Worm (Caenorhabditis elegans) whole organism, young adult: ENCODE data around the gene faah-3.

Experiments used
- B0035.1 ChIP-seq: sonication (generic microtip); optimal IDR thresholded peaks from 2 replicates; lab custom pipeline; 2016; ENCODE audit warnings: missing genetic modification characterization, mild to moderate bottlenecking, missing compliant biosample characterization, missing genotype, missing genetic modification reagents
- D2030.7 ChIP-seq: fragments of 200-800 bp; sonication (Bioruptor generic); IDR thresholded peaks from 2 replicates; pipeline ENCODE4 v1.3.6; 2022; ENCODE audit warnings: missing genetic modification reagents, missing genetic modification characterization, missing compliant biosample characterization
- F10E7.11 ChIP-seq: sonication (generic microtip); optimal IDR thresholded peaks from 2 replicates; lab custom pipeline; 2017; ENCODE audit warnings: mild to moderate bottlenecking, missing genetic modification characterization, moderate library complexity, missing compliant biosample characterization
- F33H1.4 ChIP-seq: fragments of 200-800 bp; sonication (Bioruptor generic); IDR thresholded peaks from 2 replicates; pipeline ENCODE4 v1.3.6; 2022; ENCODE audit warnings: missing genetic modification reagents, missing genetic modification characterization, missing compliant biosample characterization
- F52B5.7 ChIP-seq: sonication (generic microtip); optimal IDR thresholded peaks from 2 replicates; lab custom pipeline; 2016; ENCODE audit warnings: mild to moderate bottlenecking, missing genetic modification characterization, missing compliant biosample characterization
- atf-7 ChIP-seq: sonication (generic microtip); optimal IDR thresholded peaks from 2 replicates; lab custom pipeline; 2017; ENCODE audit warnings: mild to moderate bottlenecking, missing genetic modification characterization, missing compliant biosample characterization
- attf-6 ChIP-seq: fragments of 200-800 bp; sonication (Bioruptor generic); IDR thresholded peaks from 2 replicates; pipeline ENCODE4 v1.3.6; 2022; ENCODE audit warnings: missing genetic modification reagents, missing genetic modification characterization, missing compliant biosample characterization
- bed-1 ChIP-seq: fragments of 200-800 bp; sonication (Bioruptor generic); IDR thresholded peaks from 2 replicates; pipeline ENCODE4 v1.3.6; 2022; ENCODE audit warnings: missing genetic modification reagents, missing genetic modification characterization, missing compliant biosample characterization
- bed-2 ChIP-seq: fragments of 200-800 bp; sonication (Bioruptor generic); IDR thresholded peaks from 2 replicates; pipeline ENCODE4 v1.3.6; 2022; ENCODE audit warnings: missing genetic modification reagents, missing genetic modification characterization, missing compliant biosample characterization
- cebp-1 ChIP-seq, 2 experiments: fragments of 200-800 bp in 1 of 2; sonication (Bioruptor generic) in 1 of 2; sonication (generic microtip) in 1 of 2; IDR thresholded peaks in 1 of 2; optimal IDR thresholded peaks in 1 of 2; 2 replicates each; pipeline versions ENCODE4 v1.3.6 to Lab custom; 2017 to 2022; ENCODE audit warnings: missing compliant biosample characterization in 2 of 2, missing genetic modification characterization in 2 of 2, mild to moderate bottlenecking in 1 of 2, missing genetic modification reagents in 1 of 2, moderate library complexity in 1 of 2
- cebp-2 ChIP-seq: fragments of 200-800 bp; sonication (Bioruptor generic); IDR thresholded peaks from 2 replicates; pipeline ENCODE4 v1.3.6; 2022; ENCODE audit warnings: missing genetic modification characterization, missing compliant biosample characterization
- ceh-40 ChIP-seq: fragments of 200-800 bp; sonication (Bioruptor generic); IDR thresholded peaks from 2 replicates; pipeline ENCODE4 v1.3.6; 2022; ENCODE audit warnings: missing genetic modification characterization, missing compliant biosample characterization
- ceh-91 ChIP-seq: fragments of 200-800 bp; sonication (Bioruptor generic); IDR thresholded peaks from 2 replicates; pipeline ENCODE4 v1.3.6; 2022; ENCODE audit warnings: missing genetic modification reagents, missing genetic modification characterization, missing compliant biosample characterization
- efl-1 ChIP-seq: fragments of 150-350 bp; optimal IDR thresholded peaks from 2 replicates; lab custom pipeline; 2014; ENCODE audit warnings: missing biosample characterization, missing genetic modification reagents, missing genetic modification characterization
- ekl-4 ChIP-seq: fragments of 200-800 bp; sonication (Bioruptor generic); IDR thresholded peaks from 2 replicates; pipeline ENCODE4 v1.3.6; 2022; ENCODE audit warnings: missing genetic modification reagents, missing genetic modification characterization, missing compliant biosample characterization
- gei-17 ChIP-seq: fragments of 200-800 bp; sonication (Bioruptor generic); optimal IDR thresholded peaks from 2 replicates; lab custom pipeline; 2018; ENCODE audit warnings: mild to moderate bottlenecking, missing genetic modification characterization, missing compliant biosample characterization
- hlh-12 ChIP-seq: sonication (generic microtip); optimal IDR thresholded peaks from 2 replicates; lab custom pipeline; 2016; ENCODE audit warnings: missing genetic modification characterization, missing compliant biosample characterization
- lin-35 ChIP-seq, 3 experiments: fragments of 150-350 bp in 2 of 3; sonication (generic microtip) in 1 of 3; optimal IDR thresholded peaks; 2 replicates each; lab custom pipeline; 2014 to 2018; ENCODE audit warnings: missing biosample characterization in 3 of 3, missing genetic modification characterization in 3 of 3, missing genetic modification reagents in 3 of 3
- lin-54 ChIP-seq: fragments of 200-800 bp; sonication (Bioruptor generic); optimal IDR thresholded peaks from 2 replicates; lab custom pipeline; 2018; ENCODE audit warnings: mild to moderate bottlenecking, missing genetic modification characterization, missing compliant biosample characterization
- madf-10 ChIP-seq: sonication (generic microtip); optimal IDR thresholded peaks from 2 replicates; lab custom pipeline; 2016; ENCODE audit warnings: mild to moderate bottlenecking, missing genetic modification characterization, missing compliant biosample characterization
- madf-6 ChIP-seq: fragments of 200-800 bp; sonication (Bioruptor generic); IDR thresholded peaks from 2 replicates; pipeline ENCODE4 v1.3.6; 2022; ENCODE audit warnings: missing genetic modification reagents, missing genetic modification characterization, missing compliant biosample characterization
- madf-8 ChIP-seq: fragments of 200-800 bp; sonication (Bioruptor generic); conservative IDR thresholded peaks from 2 replicates; pipeline ENCODE4 v1.3.6; 2022; ENCODE audit warnings: missing genetic modification reagents, missing genetic modification characterization, missing compliant biosample characterization
- mel-28 ChIP-seq: sonication (generic microtip); optimal IDR thresholded peaks from 2 replicates; lab custom pipeline; 2016; ENCODE audit warnings: borderline replicate concordance, mild to moderate bottlenecking, missing genetic modification characterization, missing compliant biosample characterization
- nhr-120 ChIP-seq: fragments of 200-800 bp; sonication (Bioruptor generic); IDR thresholded peaks from 2 replicates; pipeline ENCODE4 v1.3.6; 2022; ENCODE audit warnings: missing genetic modification characterization, missing compliant biosample characterization
- nhr-27 ChIP-seq: fragments of 200-800 bp; sonication (Bioruptor generic); optimal IDR thresholded peaks from 2 replicates; lab custom pipeline; 2018; ENCODE audit warnings: mild to moderate bottlenecking, missing genetic modification characterization, moderate library complexity, missing compliant biosample characterization
- nhr-80 ChIP-seq: sonication (generic microtip); optimal IDR thresholded peaks from 2 replicates; lab custom pipeline; 2016; ENCODE audit warnings: missing genetic modification characterization, missing compliant biosample characterization
- pha-4 ChIP-seq: fragments of 150-350 bp; sonication (generic microtip); optimal IDR thresholded peaks from 2 replicates; lab custom pipeline; 2014; ENCODE audit warnings: missing biosample characterization, missing genetic modification reagents, missing genetic modification characterization
- rcor-1 ChIP-seq: fragments of 200-800 bp; sonication (Bioruptor generic); IDR thresholded peaks from 2 replicates; pipeline ENCODE4 v1.3.6; 2022; ENCODE audit warnings: missing genetic modification reagents, missing genetic modification characterization, missing compliant biosample characterization
- snpc-4 ChIP-seq, 5 experiments: fragments of 150-350 bp in 1 of 5; sonication (generic microtip) in 4 of 5; optimal IDR thresholded peaks; 2 replicates each; lab custom pipeline; 2014 to 2018; ENCODE audit warnings: missing genetic modification characterization in 5 of 5, missing biosample characterization in 3 of 5, antibody characterized with exemption in 2 of 5, mild to moderate bottlenecking in 2 of 5, missing compliant biosample characterization in 2 of 5, missing genotype in 2 of 5, moderate library complexity in 2 of 5, missing genetic modification reagents in 1 of 5
- tlf-1 ChIP-seq: fragments of 200-800 bp; sonication (Bioruptor generic); optimal IDR thresholded peaks from 2 replicates; lab custom pipeline; 2018; ENCODE audit warnings: mild to moderate bottlenecking, missing genetic modification characterization, missing compliant biosample characterization
- xnd-1 ChIP-seq: sonication (generic microtip); optimal IDR thresholded peaks from 2 replicates; lab custom pipeline; 2016; ENCODE audit warnings: missing genotype, missing genetic modification reagents, missing genetic modification characterization, missing compliant biosample characterization
- zfh-2 ChIP-seq: fragments of 200-800 bp; sonication (Bioruptor generic); conservative IDR thresholded peaks from 2 replicates; pipeline ENCODE4 v1.3.6; 2022; ENCODE audit warnings: missing genetic modification reagents, missing genetic modification characterization, missing compliant biosample characterization
- ztf-25 ChIP-seq: fragments of 200-800 bp; sonication (Bioruptor generic); IDR thresholded peaks from 2 replicates; pipeline ENCODE4 v1.3.6; 2022; ENCODE audit warnings: missing genetic modification reagents, missing genetic modification characterization, missing compliant biosample characterization

Gene faah-3

DNA sequence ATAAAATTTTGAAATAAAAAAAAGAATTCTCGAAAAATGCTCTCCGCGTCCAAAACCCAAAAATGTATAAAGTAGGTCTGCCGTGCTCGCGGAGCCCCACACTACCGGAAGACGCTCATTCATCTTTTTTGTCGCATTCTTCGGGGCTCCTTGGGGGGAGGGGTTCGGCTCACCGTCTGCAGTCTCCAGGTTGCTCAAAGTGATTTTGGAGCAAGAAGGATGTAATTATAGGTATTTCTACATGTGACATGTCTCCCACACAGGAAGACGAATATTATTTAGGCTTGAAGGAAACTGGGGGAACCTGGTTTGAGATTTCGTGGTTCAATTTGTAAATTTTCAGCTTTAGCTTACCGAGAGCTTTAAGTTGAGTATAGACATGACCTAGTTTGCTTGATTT is 9.7 kb downstream of the faah-3 start, which contains the start of gene F58H7.1:
Gene F58H7.1 (minus strand): TSS at position 101 of the 400 bp plus-strand sequence.
- TF ChIP-seq madf-6 (GFP tag; lab: Robert Waterston, UW) (no peak), zfh-2 (GFP tag; lab: Robert Waterston, UW) (peak; percentile 41; the same call in 1 of the 2 replicates)

DNA sequence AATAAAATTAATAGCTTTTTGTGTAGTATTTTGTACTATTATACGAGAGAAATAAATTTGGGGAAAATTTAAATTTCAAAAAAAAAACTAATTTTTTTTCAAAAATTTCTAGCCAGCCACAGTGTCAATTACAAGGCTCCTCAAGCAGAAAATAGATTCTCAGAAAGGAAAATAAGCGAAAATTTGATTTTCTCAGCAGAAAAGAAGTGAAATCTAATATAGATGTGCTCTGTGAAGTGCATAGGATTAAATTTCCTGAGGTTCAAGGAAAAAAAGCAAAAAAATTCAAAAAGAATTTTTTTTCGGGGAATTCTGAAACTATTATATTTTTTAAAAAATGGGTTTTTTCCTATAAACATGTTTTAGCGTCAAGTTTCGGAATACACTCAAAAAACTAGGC is 17.9 kb downstream of the faah-3 start:
- TF ChIP-seq F52B5.7 (tag; lab: Kevin White, UChicago) (no peak), atf-7 (tag; lab: Kevin White, UChicago) (no peak), ceh-40 (GFP tag; lab: Robert Waterston, UW) (no peak), cebp-1 (GFP tag; IDR thresholded peaks at IDR 0.05; lab: Robert Waterston, UW) (no peak), cebp-1 (tag; optimal IDR thresholded peaks at IDR 0.05; lab: Kevin White, UChicago) (no peak), madf-10 (tag; lab: Kevin White, UChicago) (no peak), B0035.1 (no peak), ekl-4 (GFP tag; lab: Robert Waterston, UW) (no peak), D2030.7 (GFP tag; lab: Robert Waterston, UW) (no peak), ztf-25 (GFP tag; lab: Robert Waterston, UW) (no peak), efl-1 (GFP tag; lab: Kevin White, UChicago) (no peak), rcor-1 (GFP tag; lab: Robert Waterston, UW) (no peak), nhr-80 (no peak), tlf-1 (GFP tag; lab: Kevin White, UChicago) (no peak), bed-1 (GFP tag; lab: Robert Waterston, UW) (no peak), madf-8 (GFP tag; lab: Robert Waterston, UW) (no peak)
- TF ChIP-seq, all 124 proteins: peak for 0

DNA sequence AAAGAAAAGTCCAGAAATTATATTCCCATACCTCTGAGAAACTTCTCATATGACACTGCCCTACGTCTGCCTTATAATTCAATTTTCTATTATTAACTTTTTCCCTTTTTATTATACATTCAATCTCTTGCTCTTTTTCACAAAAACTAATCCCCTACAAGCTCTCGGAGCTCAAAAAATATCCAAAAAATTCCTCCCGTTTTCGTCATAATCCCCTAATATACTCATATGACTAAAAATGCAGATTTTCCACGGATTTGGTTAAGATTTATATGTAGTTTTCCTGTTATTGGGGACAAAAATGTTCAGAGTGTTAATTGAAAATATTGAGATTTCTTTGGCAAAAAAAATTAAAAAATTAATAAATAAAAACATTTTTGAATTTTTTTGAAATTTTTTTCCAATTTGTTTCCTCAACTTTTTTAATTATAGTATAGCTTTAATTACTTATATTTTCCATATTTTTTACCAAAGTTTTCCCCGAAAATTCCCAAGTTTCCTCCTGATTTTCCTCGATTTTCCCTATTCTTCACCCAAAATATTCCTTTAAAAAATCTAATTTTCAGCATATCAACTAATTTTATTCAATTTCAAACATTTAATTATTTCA is 21.0 kb downstream of the faah-3 start, which contains the start of gene lgc-30:
Gene lgc-30 (plus strand): TSS at position 560 of the 610 bp plus-strand sequence.
- TF ChIP-seq nhr-27 (tag; lab: Kevin White, UChicago) (no peak), lin-54 (GFP tag; lab: Kevin White, UChicago) (no peak), madf-8 (GFP tag; lab: Robert Waterston, UW) (no peak)
- TF ChIP-seq, all 124 proteins: peak for 0

DNA sequence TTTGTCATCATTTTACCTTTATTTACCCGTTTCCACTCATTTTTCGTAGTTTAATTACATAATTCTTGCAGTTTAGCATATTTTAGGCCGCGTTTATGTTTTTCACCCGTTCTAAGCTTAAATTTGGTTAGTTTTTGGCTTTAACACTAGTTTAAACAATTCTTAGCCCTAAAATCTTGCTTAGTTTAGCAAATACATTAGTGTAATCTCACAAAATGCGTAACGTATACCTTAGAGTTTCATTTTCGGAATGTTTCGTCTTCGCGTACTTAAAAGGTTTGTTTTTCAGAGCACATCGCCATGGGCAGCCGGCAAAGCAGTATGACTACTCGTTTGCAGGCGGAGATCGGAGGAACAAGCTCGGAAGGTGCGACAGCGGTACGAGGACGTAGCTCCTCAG is 25.8 kb downstream of the faah-3 start, which contains the start of gene F58H7.5:
Gene F58H7.5 (plus strand): TSS at position 301 of the 400 bp plus-strand sequence.
- TF ChIP-seq snpc-4 (GFP tag; optimal IDR thresholded peaks at IDR 0.05; lab: Kevin White, UChicago) (no peak), snpc-4 (tag; optimal IDR thresholded peaks at IDR 0.05; lab: Kevin White, UChicago) (no peak), bed-2 (GFP tag; lab: Robert Waterston, UW) (no peak), nhr-120 (GFP tag; lab: Robert Waterston, UW) (no peak), lin-35 (GFP tag; optimal IDR thresholded peaks at IDR 0.05; lab: Kevin White, UChicago) (no peak), ceh-91 (no peak), mel-28 (tag; lab: Kevin White, UChicago) (no peak), tlf-1 (GFP tag; lab: Kevin White, UChicago) (no peak), cebp-2 (GFP tag; lab: Robert Waterston, UW) (no peak), hlh-12 (tag; lab: Kevin White, UChicago) (no peak), gei-17 (GFP tag; lab: Kevin White, UChicago) (no peak), zfh-2 (GFP tag; lab: Robert Waterston, UW) (no peak), xnd-1 (no peak), madf-6 (GFP tag; lab: Robert Waterston, UW) (no peak), pha-4 (tag; lab: Kevin White, UChicago) (no peak), F33H1.4 (no peak), F10E7.11 (tag; lab: Kevin White, UChicago) (no peak), attf-6 (GFP tag; lab: Robert Waterston, UW) (no peak)
